Worm (Caenorhabditis elegans): ENCODE data around the gene F40G9.14.

DNA sequence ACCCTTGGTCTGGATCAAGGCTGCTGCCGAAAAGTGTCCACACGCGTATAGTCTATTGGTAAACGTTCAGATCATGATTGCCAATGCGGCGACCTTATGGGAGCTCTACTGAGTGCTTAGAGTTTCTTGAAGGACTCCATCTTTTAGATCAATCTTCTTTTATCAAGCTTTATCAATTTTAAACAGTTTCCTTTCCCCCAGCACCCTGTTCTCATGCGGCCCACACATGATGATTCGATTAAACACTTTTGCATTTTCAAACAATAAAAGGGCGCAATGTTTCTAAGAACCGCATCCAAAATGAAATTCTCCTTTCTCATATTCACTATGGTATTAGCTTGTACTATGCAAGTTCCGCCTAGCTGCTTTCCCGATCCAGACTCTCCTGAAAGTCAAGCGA lies 12.2 kb downstream of the F40G9.14 start, which contains the start of gene F40G9.7:
- TF ChIP-seq ama-1 (optimal IDR thresholded peaks at IDR 0.05) (no peak), sea-1 (GFP tag; conservative IDR thresholded peaks at IDR 0.05) (no peak), hmbx-1 (tag; optimal IDR thresholded peaks at IDR 0.05) (no peak), tbx-11 (GFP tag; IDR thresholded peaks at IDR 0.05) (no peak), tbx-37 (GFP tag; conservative IDR thresholded peaks at IDR 0.05) (no peak), ceh-13 (GFP tag; optimal IDR thresholded peaks at IDR 0.05) (no peak), B0310.2 (tag; optimal IDR thresholded peaks at IDR 0.05) (no peak), scrt-1 (GFP tag; IDR thresholded peaks at IDR 0.05) (no peak), flt-1 (GFP tag; IDR thresholded peaks at IDR 0.05) (no peak), pes-1 (GFP tag; IDR thresholded peaks at IDR 0.05) (no peak), hnd-1 (tag; optimal IDR thresholded peaks at IDR 0.05) (no peak), ceh-36 (tag; optimal IDR thresholded peaks at IDR 0.05) (no peak), tra-4 (tag; optimal IDR thresholded peaks at IDR 0.05) (no peak)
